Fruit fly (Drosophila melanogaster) whole organism, embryonic: Measurements from ENCODE around the gene heix.

ENCODE experiments used
- Atf-2 ChIP-seq: fragments of 200-800 bp; sonication (Bioruptor generic); optimal IDR thresholded peaks from 2 replicates; lab custom pipeline; 2016; ENCODE audit warnings: missing biosample characterization, missing genetic modification characterization
- Atf6 ChIP-seq: fragments of 200-800 bp; sonication (Bioruptor generic); IDR thresholded peaks from 2 replicates; pipeline ENCODE4 v1.3.6; 2022; ENCODE audit warnings: missing biosample characterization, missing genetic modification characterization
- B-H1 ChIP-seq: fragments of 200-800 bp; sonication (Bioruptor generic); IDR thresholded peaks from 3 replicates; pipeline ENCODE4 v1.3.6; 2022; ENCODE audit warnings: missing biosample characterization, missing genetic modification characterization
- CG10543 ChIP-seq: fragments of 200-800 bp; sonication (Bioruptor generic); optimal IDR thresholded peaks from 3 replicates; lab custom pipeline; 2017; ENCODE audit warnings: missing biosample characterization, mild to moderate bottlenecking, missing genetic modification characterization, moderate library complexity
- CG11723 ChIP-seq: fragments of 200-800 bp; sonication (Bioruptor generic); optimal IDR thresholded peaks from 2 replicates; lab custom pipeline; 2017; ENCODE audit warnings: missing biosample characterization, mild to moderate bottlenecking, missing genetic modification characterization
- CG13424 ChIP-seq: fragments of 200-800 bp; sonication (Bioruptor generic); optimal IDR thresholded peaks from 2 replicates; lab custom pipeline; 2019; ENCODE audit warnings: missing biosample characterization, mild to moderate bottlenecking, missing genetic modification characterization, moderate library complexity
- CG14441 ChIP-seq: fragments of 200-800 bp; sonication (Bioruptor generic); IDR thresholded peaks from 2 replicates; pipeline ENCODE4 v1.3.6; 2022; ENCODE audit warnings: missing biosample characterization, missing genetic modification characterization
- CG15269 ChIP-seq: fragments of 200-800 bp; sonication (Bioruptor generic); optimal IDR thresholded peaks from 2 replicates; lab custom pipeline; 2018; ENCODE audit warnings: missing biosample characterization, mild to moderate bottlenecking, missing genetic modification characterization, moderate library complexity
- CG15479 ChIP-seq: fragments of 200-800 bp; sonication (Bioruptor generic); optimal IDR thresholded peaks from 3 replicates; lab custom pipeline; 2019; ENCODE audit warnings: missing biosample characterization, mild to moderate bottlenecking, missing genetic modification characterization, moderate library complexity
- CG17361 ChIP-seq: fragments of 200-800 bp; sonication (Bioruptor generic); IDR thresholded peaks from 3 replicates; pipeline ENCODE4 v1.3.6; 2022; ENCODE audit warnings: missing biosample characterization, missing genetic modification characterization
- CG17912 ChIP-seq: fragments of 200-800 bp; sonication (Bioruptor generic); optimal IDR thresholded peaks from 2 replicates; lab custom pipeline; 2018; ENCODE audit warnings: missing biosample characterization, mild to moderate bottlenecking, missing genetic modification characterization
- CG2120 ChIP-seq: fragments of 200-800 bp; sonication (Bioruptor generic); optimal IDR thresholded peaks from 3 replicates; lab custom pipeline; 2016; ENCODE audit warnings: missing biosample characterization, missing genetic modification characterization
- CG2678 ChIP-seq: fragments of 200-800 bp; sonication (Bioruptor generic); optimal IDR thresholded peaks from 3 replicates; lab custom pipeline; 2019; ENCODE audit warnings: missing biosample characterization, mild to moderate bottlenecking, missing genetic modification characterization, moderate library complexity
- CG33213 ChIP-seq: fragments of 200-800 bp; sonication (Bioruptor generic); optimal IDR thresholded peaks from 3 replicates; lab custom pipeline; 2016; ENCODE audit warnings: missing biosample characterization, missing genetic modification characterization
- CG33557 ChIP-seq: fragments of 200-800 bp; sonication (Bioruptor generic); optimal IDR thresholded peaks from 2 replicates; lab custom pipeline; 2019; ENCODE audit warnings: missing biosample characterization, mild to moderate bottlenecking, missing genetic modification characterization, moderate library complexity
- CG3407 ChIP-seq: fragments of 200-800 bp; sonication (Bioruptor generic); optimal IDR thresholded peaks from 2 replicates; lab custom pipeline; 2018; ENCODE audit warnings: missing biosample characterization, mild to moderate bottlenecking, missing genetic modification characterization
- CG3838 ChIP-seq: fragments of 200-800 bp; sonication (Bioruptor generic); optimal IDR thresholded peaks from 3 replicates; lab custom pipeline; 2016; ENCODE audit warnings: missing biosample characterization, missing genetic modification characterization
- CG9437 ChIP-seq: fragments of 200-800 bp; sonication (Bioruptor generic); optimal IDR thresholded peaks from 2 replicates; lab custom pipeline; 2018; ENCODE audit warnings: missing biosample characterization, mild to moderate bottlenecking, missing genetic modification characterization
- Ets65A ChIP-seq: fragments of 200-800 bp; sonication (Bioruptor generic); peaks from one replicate; lab custom pipeline; 2016; ENCODE audit warnings: missing biosample characterization, missing genetic modification characterization
- Ets97D ChIP-seq: fragments of 200-800 bp; sonication (Bioruptor generic); optimal IDR thresholded peaks from 3 replicates; lab custom pipeline; 2016; ENCODE audit warnings: missing biosample characterization, missing genetic modification characterization
- Fer1 ChIP-seq: fragments of 200-800 bp; sonication (Bioruptor generic); optimal IDR thresholded peaks from 2 replicates; lab custom pipeline; 2017; ENCODE audit warnings: missing biosample characterization, mild to moderate bottlenecking, missing genetic modification characterization
- Fer2 ChIP-seq: fragments of 200-800 bp; sonication (Bioruptor generic); optimal IDR thresholded peaks from 2 replicates; lab custom pipeline; 2018; ENCODE audit warnings: missing biosample characterization, mild to moderate bottlenecking, missing genetic modification characterization, moderate library complexity
- Hr78 ChIP-seq, 2 experiments: fragments of 200-800 bp in 1 of 2; fragments of >200 bp in 1 of 2; sonication (Bioruptor generic) in 1 of 2; optimal IDR thresholded peaks; 2 replicates each; lab custom pipeline; 2017 to 2019; ENCODE audit warnings: missing biosample characterization in 2 of 2, missing genetic modification characterization in 2 of 2, mild to moderate bottlenecking in 1 of 2, moderate library complexity in 1 of 2
- Med ChIP-seq: fragments of 200-800 bp; sonication (Bioruptor generic); peaks from one replicate; lab custom pipeline; 2016; ENCODE audit warnings: missing biosample characterization, missing genetic modification characterization, mild to moderate bottlenecking, inconsistent platforms, moderate library complexity
- bbx ChIP-seq: fragments of 200-800 bp; sonication (Bioruptor generic); IDR thresholded peaks from 2 replicates; pipeline ENCODE4 v1.3.6; 2022; ENCODE audit warnings: missing biosample characterization, missing genetic modification characterization; ENCODE audit not compliant: partially characterized antibody
- br ChIP-seq: fragments of >200 bp; optimal IDR thresholded peaks from 2 replicates; lab custom pipeline; 2017
- cas ChIP-seq: fragments of 200-800 bp; sonication (Bioruptor generic); IDR thresholded peaks from 2 replicates; pipeline ENCODE4 v1.3.6; 2022; ENCODE audit warnings: missing biosample characterization, missing genetic modification characterization
- cg ChIP-seq: fragments of 200-800 bp; sonication (Bioruptor generic); optimal IDR thresholded peaks from 3 replicates; lab custom pipeline; 2019; ENCODE audit warnings: missing biosample characterization, mild to moderate bottlenecking, missing genetic modification characterization, moderate library complexity
- crp ChIP-seq, 2 experiments: fragments of 200-800 bp; sonication (Bioruptor generic); optimal IDR thresholded peaks; 2 replicates in 1 of 2; 3 replicates in 1 of 2; lab custom pipeline; 2017; ENCODE audit warnings: missing biosample characterization in 2 of 2, missing genetic modification characterization in 2 of 2, mild to moderate bottlenecking in 1 of 2, moderate library complexity in 1 of 2
- eve ChIP-seq, 2 experiments: fragments of >200 bp; optimal IDR thresholded peaks; 2 replicates each; lab custom pipeline; 2017; ENCODE audit warnings: missing biosample characterization in 2 of 2, missing genetic modification characterization in 2 of 2
- lbe ChIP-seq: fragments of 200-800 bp; sonication (Bioruptor generic); optimal IDR thresholded peaks from 2 replicates; lab custom pipeline; 2016; ENCODE audit warnings: missing biosample characterization, mild to moderate bottlenecking, missing genetic modification characterization
- maf-S ChIP-seq: fragments of 200-800 bp; sonication (Bioruptor generic); optimal IDR thresholded peaks from 2 replicates; lab custom pipeline; 2016; ENCODE audit warnings: missing biosample characterization, missing genetic modification characterization
- nerfin-2 ChIP-seq: fragments of 200-800 bp; sonication (Bioruptor generic); IDR thresholded peaks from 2 replicates; pipeline ENCODE4 v1.3.6; 2022; ENCODE audit warnings: missing biosample characterization, missing genetic modification characterization; ENCODE audit not compliant: partially characterized antibody
- nom ChIP-seq: fragments of 200-800 bp; sonication (Bioruptor generic); optimal IDR thresholded peaks from 2 replicates; lab custom pipeline; 2017; ENCODE audit warnings: missing biosample characterization, missing genetic modification characterization, mild to moderate bottlenecking, moderate library complexity, missing genetic modification reagents
- oc ChIP-seq: fragments of 200-800 bp; sonication (Bioruptor generic); optimal IDR thresholded peaks from 2 replicates; lab custom pipeline; 2018; ENCODE audit warnings: missing biosample characterization, mild to moderate bottlenecking, missing genetic modification characterization, moderate library complexity
- odd ChIP-seq: fragments of 200-800 bp; sonication (Bioruptor generic); optimal IDR thresholded peaks from 2 replicates; lab custom pipeline; 2017; ENCODE audit warnings: missing biosample characterization, mild to moderate bottlenecking, missing genetic modification characterization
- pfk ChIP-seq: fragments of 200-800 bp; sonication (Bioruptor generic); optimal IDR thresholded peaks from 2 replicates; lab custom pipeline; 2018; ENCODE audit warnings: missing biosample characterization, mild to moderate bottlenecking, missing genetic modification characterization, moderate library complexity
- pzg ChIP-seq: fragments of 200-800 bp; sonication (Bioruptor generic); optimal IDR thresholded peaks from 3 replicates; lab custom pipeline; 2018; ENCODE audit warnings: missing biosample characterization, mild to moderate bottlenecking, missing genetic modification characterization, moderate library complexity
- rib ChIP-seq: fragments of 200-800 bp; sonication (Bioruptor generic); IDR thresholded peaks from 2 replicates; pipeline ENCODE4 v1.3.6; 2022; ENCODE audit warnings: missing biosample characterization, missing genetic modification characterization
- sens ChIP-seq: fragments of 200-800 bp; sonication (Bioruptor generic); peaks from one replicate; lab custom pipeline; 2016; ENCODE audit warnings: missing biosample characterization, missing genetic modification characterization
- sob ChIP-seq: fragments of 200-800 bp; sonication (Bioruptor generic); IDR thresholded peaks from 2 replicates; pipeline ENCODE4 v1.3.6; 2022; ENCODE audit warnings: missing biosample characterization, missing genetic modification characterization
- sqz ChIP-seq: fragments of 200-800 bp; sonication (Bioruptor generic); optimal IDR thresholded peaks from 3 replicates; lab custom pipeline; 2018; ENCODE audit warnings: missing biosample characterization, mild to moderate bottlenecking, missing genetic modification characterization
- tna ChIP-seq: fragments of 200-800 bp; sonication (Bioruptor generic); IDR thresholded peaks from 2 replicates; pipeline ENCODE4 v1.3.6; 2022; ENCODE audit warnings: missing biosample characterization, missing genetic modification characterization; ENCODE audit not compliant: partially characterized antibody
- yki ChIP-seq: fragments of >200 bp; optimal IDR thresholded peaks from 3 replicates; lab custom pipeline; 2018
- zf30C ChIP-seq: fragments of 200-800 bp; sonication (Bioruptor generic); optimal IDR thresholded peaks from 3 replicates; lab custom pipeline; 2018; ENCODE audit warnings: missing biosample characterization, mild to moderate bottlenecking, missing genetic modification characterization
- zfh2 ChIP-seq: fragments of 200-800 bp; sonication (Bioruptor generic); optimal IDR thresholded peaks from 2 replicates; lab custom pipeline; 2016; ENCODE audit warnings: missing biosample characterization, missing genetic modification characterization

heix gene

DNA sequence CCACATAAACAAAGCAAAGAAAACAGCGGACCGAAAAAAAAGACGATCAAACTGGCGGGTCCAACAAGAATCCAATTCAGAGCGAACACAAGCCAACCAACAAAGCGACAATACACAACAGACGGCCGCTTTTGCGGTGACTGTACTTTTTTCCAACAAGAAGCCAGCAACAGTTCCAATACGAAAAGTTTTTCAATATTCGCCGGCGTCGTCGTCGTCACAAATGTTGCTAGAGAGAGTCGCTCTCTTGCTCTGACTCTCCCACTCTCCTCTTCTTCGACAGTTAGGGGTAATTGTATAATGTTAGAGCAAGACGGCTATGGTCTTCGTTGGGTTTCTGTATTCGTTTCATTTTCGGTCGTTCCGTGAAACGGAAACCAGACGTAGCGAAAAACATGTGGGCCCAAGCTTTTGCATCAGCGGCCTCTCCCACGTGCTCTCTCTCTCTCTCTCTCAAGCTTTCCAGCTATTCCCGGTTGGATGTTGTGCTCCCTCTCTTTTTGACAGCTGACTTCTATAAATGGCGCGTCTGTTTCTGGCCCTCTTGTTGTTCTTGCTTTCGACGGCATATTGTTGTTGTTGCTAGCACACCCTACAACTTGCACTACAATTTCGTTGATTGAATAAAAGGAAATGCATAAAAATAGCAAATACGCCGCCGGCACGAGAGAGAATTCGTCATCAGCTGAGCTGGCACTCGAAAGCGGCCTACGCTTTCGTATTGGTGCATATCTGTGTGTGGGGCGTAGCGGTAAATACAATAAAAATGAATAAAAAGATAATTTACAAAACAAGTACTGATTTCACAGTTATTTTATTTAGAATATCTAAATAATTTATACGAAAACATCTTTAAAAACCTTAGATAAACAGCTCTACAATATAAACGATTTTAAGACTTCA, 30.2 kb downstream of the heix start (continued):
- TF ChIP-seq Ets97D (GFP tag; lab: Kevin White, UChicago): peak; percentile 98
- TF ChIP-seq, all 482 proteins: peak for 203

DNA sequence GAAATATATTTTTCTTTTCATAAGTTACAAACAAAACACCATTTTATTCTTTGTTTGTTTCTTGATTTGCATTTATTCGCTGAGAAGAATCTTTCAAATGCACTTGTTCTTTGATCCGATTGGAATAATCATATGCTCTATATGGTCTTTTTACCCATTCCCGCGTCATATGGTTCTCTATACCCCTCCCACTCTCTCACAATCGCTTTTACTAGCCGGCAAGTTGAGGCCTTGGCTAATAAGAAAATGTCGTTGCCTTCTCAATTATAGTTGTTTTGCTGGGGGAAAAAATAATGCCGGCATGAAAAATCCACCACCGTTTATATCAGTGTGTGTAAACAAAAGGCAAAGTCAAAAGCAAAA, 30.8 kb downstream of the heix start:
- TF ChIP-seq eve (GFP tag; optimal IDR thresholded peaks at IDR 0.05; lab: Kevin White, UChicago): peak in 1 of 2 experiments; percentile 47
- TF ChIP-seq Atf6 (GFP tag; lab: Robert Waterston, UW): no peak
- TF ChIP-seq Fer2: no peak
- TF ChIP-seq sens (GFP tag; lab: Kevin White, UChicago): peak; percentile 54
- TF ChIP-seq CG17361: no peak
- TF ChIP-seq tna (GFP tag; lab: Robert Waterston, UW): no peak
- no peak for TF ChIP-seq B-H1
- peak; percentile 9 for TF ChIP-seq CG2120 (GFP tag; lab: Kevin White, UChicago)

DNA sequence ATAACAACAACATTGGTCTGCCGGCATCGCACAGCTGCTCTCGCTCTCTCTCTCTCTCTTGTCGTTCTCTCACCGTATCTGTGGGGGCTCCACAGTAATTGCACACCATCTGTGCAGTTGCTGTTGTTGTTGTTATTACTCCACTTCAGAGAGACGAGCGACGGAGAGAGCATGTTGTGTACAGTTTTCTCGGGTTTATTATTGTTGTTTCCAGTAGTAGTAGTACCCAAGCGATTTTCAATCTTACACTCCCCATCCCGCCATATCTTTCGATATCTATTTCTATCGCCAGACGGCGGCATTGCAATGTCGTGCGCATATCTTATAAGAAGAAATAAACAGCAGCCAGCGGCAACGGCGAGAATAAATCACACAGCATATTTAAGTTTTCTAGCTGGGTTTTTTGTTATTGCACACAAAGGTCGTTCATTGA, 31.5 kb downstream of the heix start:
- TF ChIP-seq CG33213 (GFP tag; lab: Kevin White, UChicago) (no peak), Fer1 (GFP tag; lab: Kevin White, UChicago) (peak; percentile 12), nerfin-2 (GFP tag; lab: Robert Waterston, UW) (no peak), oc (tag; lab: Kevin White, UChicago) (no peak), br (lab: Kevin White, UChicago) (no peak), CG9437 (GFP tag; lab: Kevin White, UChicago) (no peak), CG2678 (no peak), lbe (GFP tag; lab: Kevin White, UChicago) (peak; percentile 14), cas (no peak), CG13424 (tag; lab: Kevin White, UChicago) (no peak), rib (GFP tag; lab: Robert Waterston, UW) (no peak), pfk (GFP tag; lab: Kevin White, UChicago) (peak; percentile 66), CG33557 (GFP tag; lab: Kevin White, UChicago) (peak; percentile 2), Med (GFP tag; lab: Kevin White, UChicago) (peak; percentile 75), Atf-2 (GFP tag; lab: Kevin White, UChicago) (no peak), CG15269 (tag; lab: Kevin White, UChicago) (no peak), CG11723 (GFP tag; lab: Kevin White, UChicago) (no peak), CG17912 (peak; percentile 4), sob (GFP tag; lab: Robert Waterston, UW) (no peak), maf-S (GFP tag; lab: Kevin White, UChicago) (no peak), CG15479 (GFP tag; lab: Kevin White, UChicago) (peak; percentile 32), zf30C (GFP tag; lab: Kevin White, UChicago) (no peak), Ets65A (GFP tag; lab: Kevin White, UChicago) (no peak), zfh2 (GFP tag; lab: Kevin White, UChicago) (no peak), bbx (no peak), CG3407 (GFP tag; lab: Kevin White, UChicago) (no peak), cg (GFP tag; lab: Kevin White, UChicago) (peak; percentile 49), sqz (GFP tag; lab: Kevin White, UChicago) (peak; percentile 21), yki (peak; percentile 73), CG14441 (GFP tag; lab: Robert Waterston, UW) (no peak), crp (GFP tag; optimal IDR thresholded peaks at IDR 0.05; lab: Kevin White, UChicago) (peak in 1 of 2 experiments; percentile 70), Hr78 (GFP tag; optimal IDR thresholded peaks at IDR 0.05; lab: Kevin White, UChicago) (peak in 1 of 2 experiments; percentile 11), pzg (GFP tag; lab: Kevin White, UChicago) (no peak), CG3838 (GFP tag; lab: Kevin White, UChicago) (peak; percentile 54), odd (peak; percentile 2), CG10543 (GFP tag; lab: Kevin White, UChicago) (peak; percentile 3), nom (GFP tag; lab: Kevin White, UChicago) (peak; percentile 8)
